Worm (Caenorhabditis elegans): ENCODE results near the gene T01D1.4.

DNA sequence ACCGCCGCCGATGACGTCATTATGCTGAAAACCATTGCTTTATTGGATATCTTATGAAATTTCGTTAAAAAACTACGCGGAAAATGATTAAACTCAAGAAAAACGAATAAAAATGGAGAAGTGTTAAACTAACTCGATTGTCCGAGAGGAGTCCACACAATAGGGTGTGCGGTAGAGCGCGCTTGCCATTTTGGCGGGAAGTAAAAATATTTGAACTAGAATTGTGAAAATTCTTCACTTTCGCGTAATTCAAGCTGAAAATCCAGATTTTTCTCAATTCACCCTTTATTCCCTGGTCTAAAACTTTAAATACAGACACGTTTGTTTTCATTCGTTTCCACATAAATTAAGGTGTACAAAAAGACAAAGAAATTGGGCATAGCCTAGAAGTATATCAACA is 37.7 kb upstream of the T01D1.4 start, which contains the start of gene F48A11.4:
- TF ChIP-seq blmp-1 (tag; optimal IDR thresholded peaks at IDR 0.05; ENCODE audit: insufficient read depth) = peak; percentile 69
- TF ChIP-seq ceh-82 (tag; optimal IDR thresholded peaks at IDR 0.05) = peak; percentile 66

Data from whole organism, L2 larva.